Worm (Caenorhabditis elegans): Measurements from ENCODE around the gene sek-4.

- no peak for TF ChIP-seq unc-86 (tag; optimal IDR thresholded peaks at IDR 0.05)
- TF ChIP-seq nhr-12 (tag; optimal IDR thresholded peaks at IDR 0.05), result no peak
- TF ChIP-seq jun-1 (tag; optimal IDR thresholded peaks at IDR 0.05), result no peak
- no peak for TF ChIP-seq unc-62 (GFP tag; optimal IDR thresholded peaks at IDR 0.05)
Observed at ce11 chrX:5346303-5346702, 28.6 kb upstream of the sek-4 start.
